Worm (Caenorhabditis elegans) whole organism, midembryonic: ENCODE results near the gene clec-21.

Experiments
- T22C8.4 ChIP-seq: fragments of 200-800 bp; sonication (Bioruptor generic); IDR thresholded peaks from 2 replicates; pipeline ENCODE4 v1.3.6; 2022; ENCODE audit warnings: missing genetic modification characterization, missing compliant biosample characterization
- cog-1 ChIP-seq: sonication (generic microtip); optimal IDR thresholded peaks from 2 replicates; lab custom pipeline; 2016; ENCODE audit warnings: missing genetic modification characterization, missing compliant biosample characterization
- klf-2 ChIP-seq: fragments of 200-800 bp; sonication (Bioruptor generic); conservative IDR thresholded peaks from 2 replicates; pipeline ENCODE4 v1.3.6; 2022; ENCODE audit warnings: missing genetic modification reagents, missing genetic modification characterization, missing compliant biosample characterization
- ztf-23 ChIP-seq: fragments of 200-800 bp; sonication (Bioruptor generic); IDR thresholded peaks from 2 replicates; pipeline ENCODE4 v1.3.6; 2022; ENCODE audit warnings: missing genetic modification reagents, missing genetic modification characterization, missing compliant biosample characterization
- ztf-29 ChIP-seq: fragments of 200-800 bp; sonication (Bioruptor generic); IDR thresholded peaks from 2 replicates; pipeline ENCODE4 v1.3.6; 2022; ENCODE audit warnings: missing genetic modification reagents, missing genetic modification characterization, missing compliant biosample characterization

ce11 chrII:1616382-1616781 is 32.3 kb upstream of the clec-21 start, which contains the start of gene fbxa-165:
- TF ChIP-seq klf-2: no peak
- no peak for TF ChIP-seq cog-1 (tag; lab: Kevin White, UChicago)
- no peak for TF ChIP-seq ztf-23 (GFP tag; lab: Robert Waterston, UW)
- TF ChIP-seq T22C8.4 (GFP tag; lab: Robert Waterston, UW): no peak
- no peak for TF ChIP-seq ztf-29 (GFP tag; lab: Robert Waterston, UW)
